Fruit fly (Drosophila melanogaster) whole organism, wandering third instar larva: ENCODE results near the gene CG32270.

Experiments used
- CrebA ChIP-seq: fragments of 200-800 bp; sonication (Bioruptor generic); optimal IDR thresholded peaks from 2 replicates; lab custom pipeline; 2016; ENCODE audit warnings: missing biosample characterization, mild to moderate bottlenecking, missing genetic modification characterization, borderline replicate concordance
- N ChIP-seq: fragments of >200 bp; optimal IDR thresholded peaks from 2 replicates; lab custom pipeline; 2018; ENCODE audit warnings: missing biosample characterization, missing external identifiers, missing genetic modification characterization
- dl ChIP-seq, 2 experiments: fragments of 175-275, 200-275 bp in 1 of 2; fragments of 200-275 bp in 1 of 2; sonication (Bioruptor generic); optimal IDR thresholded peaks; lab custom pipeline; 2018; ENCODE audit warnings: mild to moderate bottlenecking in 2 of 2, missing biosample characterization in 2 of 2, missing genetic modification characterization in 2 of 2, moderate library complexity in 2 of 2; ENCODE audit not compliant: partially characterized antibody in 2 of 2, insufficient read depth in 1 of 2
- h ChIP-seq: fragments of 200-800 bp; sonication (Bioruptor generic); optimal IDR thresholded peaks from 3 replicates; lab custom pipeline; 2016; ENCODE audit warnings: missing biosample characterization, mild to moderate bottlenecking, missing genetic modification characterization
- psq ChIP-seq: fragments of 200-800 bp; sonication (Bioruptor generic); optimal IDR thresholded peaks from 3 replicates; lab custom pipeline; 2017; ENCODE audit warnings: missing biosample characterization, mild to moderate bottlenecking, missing genetic modification characterization, moderate library complexity
- usp ChIP-seq: fragments of >200 bp; optimal IDR thresholded peaks from 2 replicates; lab custom pipeline; 2017; ENCODE audit warnings: missing biosample characterization, missing genetic modification characterization

dm6 chr3L:3206263-3206662 is 2.5 kb downstream of the CG32270 start, which contains the start of gene CG33160:
- TF ChIP-seq N (GFP tag; lab: Kevin White, UChicago), result no peak
- TF ChIP-seq dl (GFP tag; optimal IDR thresholded peaks at IDR 0.05; lab: Kevin White, UChicago; ENCODE audit: insufficient read depth in 1 of 2, partially characterized antibody in 2 of 2), result no peak
- TF ChIP-seq h (GFP tag; lab: Kevin White, UChicago), result no peak
- no peak for TF ChIP-seq psq
- TF ChIP-seq CrebA (GFP tag; lab: Kevin White, UChicago), result no peak
- TF ChIP-seq usp (GFP tag; lab: Kevin White, UChicago), result no peak
